Fruit fly (Drosophila melanogaster) whole organism, wandering third instar larva: ENCODE results near the gene CG10561.

Experiments used
- Abd-B ChIP-seq: fragments of >200 bp; optimal IDR thresholded peaks from 2 replicates; lab custom pipeline; 2017; ENCODE audit warnings: missing biosample characterization, missing genetic modification characterization
- CG32264 ChIP-seq: fragments of 200-800 bp; sonication (Bioruptor generic); optimal IDR thresholded peaks from 2 replicates; lab custom pipeline; 2016; ENCODE audit warnings: missing biosample characterization, missing genetic modification characterization
- CG9705 ChIP-seq: fragments of 200-800 bp; sonication (Bioruptor generic); optimal IDR thresholded peaks from 2 replicates; lab custom pipeline; 2018; ENCODE audit warnings: missing biosample characterization, mild to moderate bottlenecking, missing genetic modification characterization
- CrebA ChIP-seq: fragments of 200-800 bp; sonication (Bioruptor generic); optimal IDR thresholded peaks from 2 replicates; lab custom pipeline; 2016; ENCODE audit warnings: missing biosample characterization, mild to moderate bottlenecking, missing genetic modification characterization, borderline replicate concordance
- Dfd ChIP-seq: fragments of >200 bp; optimal IDR thresholded peaks from 2 replicates; lab custom pipeline; 2017; ENCODE audit warnings: missing biosample characterization, missing genetic modification characterization
- Dif ChIP-seq: fragments of 200-275, 200-300 bp; sonication (Bioruptor generic); optimal IDR thresholded peaks from 2 replicates; lab custom pipeline; 2018; ENCODE audit warnings: missing biosample characterization, missing genetic modification characterization; ENCODE audit not compliant: partially characterized antibody
- GATAd ChIP-seq: sonication (Bioruptor generic); optimal IDR thresholded peaks from 2 replicates; lab custom pipeline; 2016; ENCODE audit warnings: missing biosample characterization, missing genetic modification characterization
- HLH106 ChIP-seq: fragments of 200-800 bp; optimal IDR thresholded peaks from 3 replicates; lab custom pipeline; 2019; ENCODE audit warnings: missing biosample characterization, mild to moderate bottlenecking, missing genetic modification characterization, moderate library complexity
- Hnf4 ChIP-seq: fragments of 200-800 bp; sonication (Bioruptor generic); optimal IDR thresholded peaks from 2 replicates; lab custom pipeline; 2016; ENCODE audit warnings: missing biosample characterization, mild to moderate bottlenecking, missing genetic modification characterization
- Hr78 ChIP-seq: fragments of >200 bp; optimal IDR thresholded peaks from 2 replicates; lab custom pipeline; 2017; ENCODE audit warnings: missing biosample characterization, missing genetic modification characterization
- Hr83 ChIP-seq: fragments of 200-300 bp; sonication (Bioruptor generic); optimal IDR thresholded peaks from 2 replicates; lab custom pipeline; 2016; ENCODE audit warnings: missing biosample characterization, mild to moderate bottlenecking, missing genetic modification characterization, moderate library complexity; ENCODE audit not compliant: poor library complexity, severe bottlenecking
- Jra ChIP-seq: sonication (Bioruptor generic); optimal IDR thresholded peaks from 2 replicates; lab custom pipeline; 2016; ENCODE audit warnings: missing biosample characterization, missing genetic modification characterization
- Mio ChIP-seq: sonication (Bioruptor generic); optimal IDR thresholded peaks from 2 replicates; lab custom pipeline; 2016; ENCODE audit warnings: missing biosample characterization, missing genetic modification characterization
- Myc ChIP-seq: fragments of >200 bp; optimal IDR thresholded peaks from 2 replicates; lab custom pipeline; 2017
- N ChIP-seq: fragments of >200 bp; optimal IDR thresholded peaks from 2 replicates; lab custom pipeline; 2018; ENCODE audit warnings: missing biosample characterization, missing external identifiers, missing genetic modification characterization
- OdsH ChIP-seq: fragments of 200-800 bp; sonication (Bioruptor generic); optimal IDR thresholded peaks from 2 replicates; lab custom pipeline; 2016; ENCODE audit warnings: missing biosample characterization, mild to moderate bottlenecking, missing genetic modification characterization
- Rel ChIP-seq, 2 experiments: fragments of 200-800 bp; sonication (Bioruptor generic) in 1 of 2; optimal IDR thresholded peaks; 2 replicates in 1 of 2; 3 replicates in 1 of 2; lab custom pipeline; 2016 to 2019; ENCODE audit warnings: mild to moderate bottlenecking in 2 of 2, missing biosample characterization in 2 of 2, missing genetic modification characterization in 2 of 2, moderate library complexity in 1 of 2
- Sp1 ChIP-seq: fragments of 200-800 bp; sonication (Bioruptor generic); optimal IDR thresholded peaks from 3 replicates; lab custom pipeline; 2019; ENCODE audit warnings: missing biosample characterization, mild to moderate bottlenecking, missing genetic modification characterization, moderate library complexity
- Vsx2 ChIP-seq: fragments of 200-300, 225-300 bp; sonication (Bioruptor generic); optimal IDR thresholded peaks from 2 replicates; lab custom pipeline; 2018; ENCODE audit warnings: missing biosample characterization, missing genetic modification characterization; ENCODE audit not compliant: partially characterized antibody
- br ChIP-seq: fragments of 200-800 bp; sonication (Bioruptor generic); optimal IDR thresholded peaks from 2 replicates; lab custom pipeline; 2016; ENCODE audit warnings: missing biosample characterization, missing genetic modification characterization
- brk ChIP-seq: fragments of 200-800 bp; sonication (Bioruptor generic); optimal IDR thresholded peaks from 2 replicates; lab custom pipeline; 2016; ENCODE audit warnings: missing biosample characterization, mild to moderate bottlenecking, missing genetic modification characterization
- dl ChIP-seq, 2 experiments: fragments of 175-275, 200-275 bp in 1 of 2; fragments of 200-275 bp in 1 of 2; sonication (Bioruptor generic); optimal IDR thresholded peaks; lab custom pipeline; 2018; ENCODE audit warnings: mild to moderate bottlenecking in 2 of 2, missing biosample characterization in 2 of 2, missing genetic modification characterization in 2 of 2, moderate library complexity in 2 of 2; ENCODE audit not compliant: partially characterized antibody in 2 of 2, insufficient read depth in 1 of 2
- dmrt93B ChIP-seq: fragments of 200-800 bp; sonication (Bioruptor generic); optimal IDR thresholded peaks from 2 replicates; lab custom pipeline; 2018; ENCODE audit warnings: missing biosample characterization, mild to moderate bottlenecking, missing genetic modification characterization
- dsf ChIP-seq: sonication (Bioruptor generic); optimal IDR thresholded peaks from 2 replicates; lab custom pipeline; 2016; ENCODE audit warnings: missing biosample characterization, missing genetic modification characterization, borderline replicate concordance
- ey ChIP-seq: fragments of 200-800 bp; sonication (Bioruptor generic); optimal IDR thresholded peaks from 2 replicates; lab custom pipeline; 2016; ENCODE audit warnings: missing biosample characterization, missing genetic modification characterization
- foxo ChIP-seq, 2 experiments: fragments of 200-800 bp; sonication (Bioruptor generic); optimal IDR thresholded peaks; 2 replicates in 1 of 2; 3 replicates in 1 of 2; lab custom pipeline; 2016 to 2017; ENCODE audit warnings: missing biosample characterization in 2 of 2, missing genetic modification characterization in 2 of 2
- fru ChIP-seq: fragments of 200-800 bp; sonication (Bioruptor generic); optimal IDR thresholded peaks from 3 replicates; lab custom pipeline; 2016; ENCODE audit warnings: missing biosample characterization, mild to moderate bottlenecking, missing genetic modification characterization
- h ChIP-seq: fragments of 200-800 bp; sonication (Bioruptor generic); optimal IDR thresholded peaks from 3 replicates; lab custom pipeline; 2016; ENCODE audit warnings: missing biosample characterization, mild to moderate bottlenecking, missing genetic modification characterization
- jim ChIP-seq: fragments of 175-275, 200-325 bp; sonication (Bioruptor generic); optimal IDR thresholded peaks from 2 replicates; lab custom pipeline; 2016; ENCODE audit warnings: missing biosample characterization, mild to moderate bottlenecking, missing genetic modification characterization
- lola ChIP-seq: fragments of >200 bp; optimal IDR thresholded peaks from 2 replicates; lab custom pipeline; 2017; ENCODE audit warnings: missing biosample characterization, missing genetic modification characterization
- pan ChIP-seq: fragments of >200 bp; optimal IDR thresholded peaks from 2 replicates; lab custom pipeline; 2017
- psq ChIP-seq: fragments of 200-800 bp; sonication (Bioruptor generic); optimal IDR thresholded peaks from 3 replicates; lab custom pipeline; 2017; ENCODE audit warnings: missing biosample characterization, mild to moderate bottlenecking, missing genetic modification characterization, moderate library complexity
- rgr ChIP-seq: fragments of 200-800 bp; sonication (Bioruptor generic); optimal IDR thresholded peaks from 3 replicates; lab custom pipeline; 2016; ENCODE audit warnings: missing biosample characterization, mild to moderate bottlenecking, missing genetic modification characterization
- sage ChIP-seq: fragments of 200-800 bp; sonication (Bioruptor generic); optimal IDR thresholded peaks from 2 replicates; lab custom pipeline; 2016; ENCODE audit warnings: missing biosample characterization, mild to moderate bottlenecking, missing genetic modification characterization
- sv ChIP-seq: fragments of 200-800 bp; sonication (Bioruptor generic); optimal IDR thresholded peaks from 3 replicates; lab custom pipeline; 2016; ENCODE audit warnings: missing biosample characterization, missing genetic modification characterization
- tai ChIP-seq: sonication (Bioruptor generic); optimal IDR thresholded peaks from 2 replicates; lab custom pipeline; 2016; ENCODE audit warnings: missing biosample characterization, missing genetic modification characterization
- usp ChIP-seq: fragments of >200 bp; optimal IDR thresholded peaks from 2 replicates; lab custom pipeline; 2017; ENCODE audit warnings: missing biosample characterization, missing genetic modification characterization
- woc ChIP-seq: sonication (Bioruptor generic); optimal IDR thresholded peaks from 2 replicates; lab custom pipeline; 2016; ENCODE audit warnings: missing biosample characterization, mild to moderate bottlenecking, missing genetic modification characterization

Gene CG10561

dm6 chr2L:19136735-19137134 lies 22.5 kb downstream of the CG10561 start:
- TF ChIP-seq dl (GFP tag; optimal IDR thresholded peaks at IDR 0.05; lab: Kevin White, UChicago; ENCODE audit: insufficient read depth in 1 of 2, partially characterized antibody in 2 of 2) (peak in 1 of 2 experiments; percentile 3), woc (GFP tag; lab: Kevin White, UChicago) (peak; percentile 91), Hr78 (GFP tag; lab: Kevin White, UChicago) (no peak), brk (GFP tag; lab: Kevin White, UChicago) (peak; percentile 70), dmrt93B (peak; percentile 87), CrebA (GFP tag; lab: Kevin White, UChicago) (no peak), Dfd (GFP tag; lab: Kevin White, UChicago) (peak; percentile 78), jim (GFP tag; lab: Kevin White, UChicago) (no peak), Dif (GFP tag; lab: Kevin White, UChicago) (peak; percentile 3), CG9705 (GFP tag; lab: Kevin White, UChicago) (peak; percentile 81), Jra (GFP tag; lab: Kevin White, UChicago) (peak; percentile 59), Abd-B (GFP tag; lab: Kevin White, UChicago) (no peak), tai (GFP tag; lab: Kevin White, UChicago) (peak; percentile 55), h (peak; percentile 95), usp (no peak), br (GFP tag; lab: Kevin White, UChicago) (peak; percentile 88), GATAd (GFP tag; lab: Kevin White, UChicago) (no peak), OdsH (GFP tag; lab: Kevin White, UChicago) (peak; percentile 94), foxo (GFP tag; optimal IDR thresholded peaks at IDR 0.05; lab: Kevin White, UChicago) (peak in 1 of 2 experiments; percentile 88), Sp1 (peak; percentile 66), fru (GFP tag; lab: Kevin White, UChicago) (peak; percentile 96), Mio (GFP tag; lab: Kevin White, UChicago) (peak; percentile 29), dsf (GFP tag; lab: Kevin White, UChicago) (no peak), Hnf4 (peak; percentile 77), psq (GFP tag; lab: Kevin White, UChicago) (peak; percentile 100), Vsx2 (GFP tag; lab: Kevin White, UChicago) (no peak), rgr (peak; percentile 92), lola (GFP tag; lab: Kevin White, UChicago) (no peak), CG32264 (GFP tag; lab: Kevin White, UChicago) (peak; percentile 52), pan (lab: Kevin White, UChicago) (no peak), Myc (no peak), Rel (GFP tag; optimal IDR thresholded peaks at IDR 0.05; lab: Kevin White, UChicago) (peak; percentile 46), Rel (tag; optimal IDR thresholded peaks at IDR 0.05; lab: Kevin White, UChicago) (peak; percentile 46), sage (peak; percentile 79), ey (GFP tag; lab: Kevin White, UChicago) (peak; percentile 93), N (GFP tag; lab: Kevin White, UChicago) (no peak), HLH106 (tag; lab: Kevin White, UChicago) (peak; percentile 91), sv (GFP tag; lab: Kevin White, UChicago) (no peak), Hr83 (GFP tag; lab: Kevin White, UChicago) (no peak)

- TF ChIP-seq Rel (GFP tag; optimal IDR thresholded peaks at IDR 0.05; lab: Kevin White, UChicago) (no peak), Rel (tag; optimal IDR thresholded peaks at IDR 0.05; lab: Kevin White, UChicago) (no peak), Hr78 (GFP tag; lab: Kevin White, UChicago) (no peak), usp (no peak), brk (GFP tag; lab: Kevin White, UChicago) (no peak), rgr (no peak), Dfd (GFP tag; lab: Kevin White, UChicago) (peak; percentile 83), Dif (GFP tag; lab: Kevin White, UChicago) (no peak)
Measured at dm6 chr2L:19137494-19138360, 23.5 kb downstream of the CG10561 start.
